Worm (Caenorhabditis elegans) whole organism, L4 larva: ENCODE results near the gene C54D10.9.
A peak's percentile ranks its signal among the peaks of the same experiment; 100 is the strongest.

Experiments
- T20F7.1 ChIP-seq: fragments of 200-800 bp; sonication (Bioruptor generic); optimal IDR thresholded peaks from 2 replicates; lab custom pipeline; 2018; ENCODE audit warnings: mild to moderate bottlenecking, missing genetic modification characterization, missing compliant biosample characterization
- T26A8.4 ChIP-seq: fragments of 200-800 bp; sonication (Bioruptor generic); IDR thresholded peaks from 2 replicates; pipeline ENCODE4 v1.3.6; 2022; ENCODE audit warnings: missing genetic modification characterization, missing compliant biosample characterization
- Y105C5A.15 ChIP-seq: fragments of 200-800 bp; sonication (Bioruptor generic); IDR thresholded peaks from 2 replicates; pipeline ENCODE4 v1.3.6; 2022; ENCODE audit warnings: missing genetic modification characterization, missing compliant biosample characterization
- Y75B8A.6 ChIP-seq: fragments of 200-800 bp; sonication (Bioruptor generic); IDR thresholded peaks from 2 replicates; pipeline ENCODE4 v1.3.6; 2022; ENCODE audit warnings: missing genetic modification reagents, missing genetic modification characterization, missing compliant biosample characterization
- aha-1 ChIP-seq: fragments of 150-350 bp; peaks from one replicate; lab custom pipeline; 2014; ENCODE audit warnings: missing biosample characterization, missing genetic modification characterization
- aly-2 ChIP-seq: sonication (generic microtip); optimal IDR thresholded peaks from 2 replicates; lab custom pipeline; 2018; ENCODE audit warnings: missing biosample characterization, missing genetic modification characterization
- ama-1 ChIP-seq: fragments of 150-350 bp; optimal IDR thresholded peaks from 2 replicates; lab custom pipeline; 2014; ENCODE audit warnings: inconsistent platforms, mixed read lengths
- attf-4 ChIP-seq: sonication (generic microtip); optimal IDR thresholded peaks from 3 replicates; lab custom pipeline; 2017; ENCODE audit warnings: missing biosample characterization, missing genetic modification characterization
- ceh-28 ChIP-seq: fragments of 150-350 bp; optimal IDR thresholded peaks from 2 replicates; lab custom pipeline; 2014; ENCODE audit warnings: missing biosample characterization, missing genetic modification reagents, missing genetic modification characterization
- ceh-62 ChIP-seq: sonication (generic microtip); optimal IDR thresholded peaks from 2 replicates; lab custom pipeline; 2017; ENCODE audit warnings: missing biosample characterization, missing genetic modification characterization
- ceh-82 ChIP-seq: sonication (generic microtip); optimal IDR thresholded peaks from 2 replicates; lab custom pipeline; 2017; ENCODE audit warnings: missing biosample characterization, missing genetic modification characterization
- daf-16 ChIP-seq, 3 experiments: sonication (generic microtip); optimal IDR thresholded peaks; 2 replicates each; lab custom pipeline; 2016 to 2017; ENCODE audit warnings: missing genetic modification characterization in 3 of 3, missing genetic modification reagents in 3 of 3, mild to moderate bottlenecking in 2 of 3, missing compliant biosample characterization in 2 of 3, missing biosample characterization in 1 of 3, moderate library complexity in 1 of 3
- dmd-6 ChIP-seq: fragments of 200-800 bp; sonication (Bioruptor generic); IDR thresholded peaks from 2 replicates; pipeline ENCODE4 v1.3.6; 2022; ENCODE audit warnings: missing genetic modification reagents, missing genetic modification characterization, missing compliant biosample characterization
- duxl-1 ChIP-seq: sonication (generic microtip); optimal IDR thresholded peaks from 2 replicates; lab custom pipeline; 2016; ENCODE audit warnings: mild to moderate bottlenecking, missing genetic modification characterization, moderate library complexity, missing compliant biosample characterization; ENCODE audit not compliant: poor library complexity
- dve-1 ChIP-seq: sonication (generic microtip); optimal IDR thresholded peaks from 2 replicates; lab custom pipeline; 2017; ENCODE audit warnings: antibody characterized with exemption, mild to moderate bottlenecking, missing genetic modification characterization, missing compliant biosample characterization; ENCODE audit not compliant: insufficient read depth
- egl-27 ChIP-seq: sonication (generic microtip); optimal IDR thresholded peaks from 3 replicates; lab custom pipeline; 2017; ENCODE audit warnings: missing biosample characterization, missing genetic modification reagents, missing genetic modification characterization
- hlh-11 ChIP-seq: fragments of 200-800 bp; sonication (Bioruptor generic); optimal IDR thresholded peaks from 2 replicates; lab custom pipeline; 2018; ENCODE audit warnings: mild to moderate bottlenecking, missing genetic modification characterization, missing compliant biosample characterization
- hlh-30 ChIP-seq: sonication (generic microtip); optimal IDR thresholded peaks from 2 replicates; lab custom pipeline; 2017; ENCODE audit warnings: antibody characterized with exemption, mild to moderate bottlenecking, missing genetic modification characterization, missing compliant biosample characterization; ENCODE audit not compliant: insufficient read depth
- hmg-1.1 ChIP-seq: fragments of 200-800 bp; sonication (Bioruptor generic); IDR thresholded peaks from 2 replicates; pipeline ENCODE4 v1.3.6; 2022; ENCODE audit warnings: missing genetic modification reagents, missing genetic modification characterization, missing compliant biosample characterization
- lin-1 ChIP-seq: fragments of 200-800 bp; sonication (Bioruptor generic); IDR thresholded peaks from 2 replicates; pipeline ENCODE4 v1.3.6; 2022; ENCODE audit warnings: missing genetic modification reagents, missing genetic modification characterization, missing compliant biosample characterization
- lin-29 ChIP-seq: fragments of 200-800 bp; sonication (Bioruptor generic); IDR thresholded peaks from 2 replicates; pipeline ENCODE4 v1.3.6; 2022; ENCODE audit warnings: missing genetic modification reagents, missing genetic modification characterization, missing compliant biosample characterization
- lsy-2 ChIP-seq, 2 experiments: fragments of 150-350 bp in 1 of 2; sonication (generic microtip) in 1 of 2; optimal IDR thresholded peaks; 2 replicates each; lab custom pipeline; 2014 to 2017; ENCODE audit warnings: missing biosample characterization in 2 of 2, missing genetic modification characterization in 2 of 2
- madf-5 ChIP-seq, 2 experiments: fragments of 200-800 bp; sonication (Bioruptor generic); IDR thresholded peaks; 2 replicates each; pipeline ENCODE4 v1.3.6; 2022; ENCODE audit warnings: missing compliant biosample characterization in 2 of 2, missing genetic modification characterization in 2 of 2
- mdl-1 ChIP-seq, 2 experiments: fragments of 150-350 bp in 1 of 2; sonication (generic microtip) in 1 of 2; optimal IDR thresholded peaks; 2 replicates each; lab custom pipeline; 2014 to 2017; ENCODE audit warnings: missing biosample characterization in 2 of 2, missing genetic modification characterization in 2 of 2
- mdt-29 ChIP-seq: fragments of 200-800 bp; sonication (Bioruptor generic); IDR thresholded peaks from 2 replicates; pipeline ENCODE4 v1.3.6; 2022; ENCODE audit warnings: missing genetic modification reagents, missing genetic modification characterization, missing compliant biosample characterization
- mep-1 ChIP-seq: fragments of 150-350 bp; sonication (generic microtip); optimal IDR thresholded peaks from 3 replicates; lab custom pipeline; 2014; ENCODE audit warnings: missing biosample characterization, missing genetic modification characterization
- nhr-102 ChIP-seq: sonication (generic microtip); optimal IDR thresholded peaks from 2 replicates; lab custom pipeline; 2016; ENCODE audit warnings: mild to moderate bottlenecking, missing genetic modification characterization, moderate library complexity, missing compliant biosample characterization
- nhr-28 ChIP-seq: fragments of 150-350 bp; optimal IDR thresholded peaks from 2 replicates; lab custom pipeline; 2014; ENCODE audit warnings: missing biosample characterization, missing genetic modification characterization
- nhr-48 ChIP-seq: sonication (generic microtip); optimal IDR thresholded peaks from 2 replicates; lab custom pipeline; 2016; ENCODE audit warnings: mild to moderate bottlenecking, missing genetic modification characterization, missing compliant biosample characterization
- nhr-6 ChIP-seq: fragments of 150-350 bp; optimal IDR thresholded peaks from 2 replicates; lab custom pipeline; 2014; ENCODE audit warnings: missing biosample characterization, missing genetic modification characterization
- sdz-12 ChIP-seq: fragments of 200-800 bp; sonication (Bioruptor generic); optimal IDR thresholded peaks from 2 replicates; lab custom pipeline; 2018; ENCODE audit warnings: mild to moderate bottlenecking, missing genetic modification characterization, missing compliant biosample characterization
- skn-1 ChIP-seq: fragments of 150-350 bp; optimal IDR thresholded peaks from 2 replicates; lab custom pipeline; 2014; ENCODE audit warnings: missing biosample characterization, missing genetic modification characterization
- snpc-1.2 ChIP-seq: fragments of 200-800 bp; sonication (Bioruptor generic); IDR thresholded peaks from 2 replicates; pipeline ENCODE4 v1.3.6; 2022; ENCODE audit warnings: missing genetic modification reagents, missing genetic modification characterization, missing compliant biosample characterization
- spr-1 ChIP-seq: sonication (generic microtip); optimal IDR thresholded peaks from 2 replicates; lab custom pipeline; 2016; ENCODE audit warnings: mild to moderate bottlenecking, missing genetic modification characterization, missing compliant biosample characterization
- spr-3 ChIP-seq: fragments of 200-800 bp; sonication (Bioruptor generic); optimal IDR thresholded peaks from 2 replicates; lab custom pipeline; 2018; ENCODE audit warnings: mild to moderate bottlenecking, missing genetic modification characterization, missing compliant biosample characterization
- unc-130 ChIP-seq: sonication (generic microtip); optimal IDR thresholded peaks from 2 replicates; lab custom pipeline; 2016; ENCODE audit warnings: missing genetic modification reagents, missing genetic modification characterization, missing compliant biosample characterization
- unc-62 ChIP-seq, 3 experiments: fragments of 150-350 bp in 1 of 3; sonication (generic microtip); optimal IDR thresholded peaks in 2 of 3; peaks in 1 of 3; 1 replicate in 1 of 3; 2 replicates in 2 of 3; lab custom pipeline; 2014 to 2017; ENCODE audit warnings: missing biosample characterization in 3 of 3, missing genetic modification characterization in 3 of 3, missing genetic modification reagents in 3 of 3, missing genotype in 1 of 3
- ztf-7 ChIP-seq: fragments of 150-350 bp; optimal IDR thresholded peaks from 2 replicates; lab custom pipeline; 2014; ENCODE audit warnings: missing biosample characterization, missing genetic modification characterization

Gene C54D10.9

DNA sequence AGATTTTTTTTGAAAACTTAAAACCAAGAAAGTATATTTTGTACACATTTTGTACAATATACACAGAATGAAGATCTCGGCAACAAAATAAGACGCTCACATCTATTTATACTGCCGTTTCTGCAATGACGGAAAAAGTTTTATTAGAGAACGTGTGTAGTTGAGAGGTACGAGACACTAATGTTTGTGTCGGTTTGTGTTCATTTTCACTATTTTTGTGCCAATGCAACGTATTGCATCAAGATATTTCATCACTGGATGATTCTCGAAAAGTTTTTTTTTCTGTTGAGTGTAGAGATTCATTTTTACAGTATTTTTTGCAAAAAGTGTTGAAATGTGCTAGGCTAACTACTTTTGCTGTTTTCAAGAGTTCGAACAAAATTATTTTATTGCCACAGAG is 38.0 kb upstream of the C54D10.9 start (continued):
- TF ChIP-seq mep-1 (tag; lab: Kevin White, UChicago) (peak; percentile 51), lsy-2 (tag; optimal IDR thresholded peaks at IDR 0.05; lab: Kevin White, UChicago) (peak in 1 of 2 experiments; percentile 33), attf-4 (tag; lab: Kevin White, UChicago) (no peak), lin-1 (GFP tag; lab: Robert Waterston, UW) (no peak), sdz-12 (GFP tag; lab: Kevin White, UChicago) (no peak), ceh-28 (tag; lab: Kevin White, UChicago) (no peak), ceh-62 (tag; lab: Kevin White, UChicago) (no peak), Y105C5A.15 (GFP tag; lab: Robert Waterston, UW) (no peak), lin-29 (no peak), aha-1 (tag; lab: Kevin White, UChicago) (no peak), hlh-30 (tag; lab: Kevin White, UChicago) (no peak), unc-62 (GFP tag; optimal IDR thresholded peaks at IDR 0.05 in 1 of 2; lab: Kevin White, UChicago) (no peak), unc-62 (tag; optimal IDR thresholded peaks at IDR 0.05; lab: Kevin White, UChicago) (no peak), mdt-29 (GFP tag; lab: Robert Waterston, UW) (no peak), egl-27 (tag; lab: Kevin White, UChicago) (no peak), dve-1 (peak; percentile 14), ama-1 (lab: Kevin White, UChicago) (no peak), unc-130 (no peak), daf-16 (GFP tag; optimal IDR thresholded peaks at IDR 0.05; lab: Kevin White, UChicago) (peak in 1 of 2 experiments; percentile 21), daf-16 (tag; optimal IDR thresholded peaks at IDR 0.05; lab: Kevin White, UChicago) (peak; percentile 11)

DNA sequence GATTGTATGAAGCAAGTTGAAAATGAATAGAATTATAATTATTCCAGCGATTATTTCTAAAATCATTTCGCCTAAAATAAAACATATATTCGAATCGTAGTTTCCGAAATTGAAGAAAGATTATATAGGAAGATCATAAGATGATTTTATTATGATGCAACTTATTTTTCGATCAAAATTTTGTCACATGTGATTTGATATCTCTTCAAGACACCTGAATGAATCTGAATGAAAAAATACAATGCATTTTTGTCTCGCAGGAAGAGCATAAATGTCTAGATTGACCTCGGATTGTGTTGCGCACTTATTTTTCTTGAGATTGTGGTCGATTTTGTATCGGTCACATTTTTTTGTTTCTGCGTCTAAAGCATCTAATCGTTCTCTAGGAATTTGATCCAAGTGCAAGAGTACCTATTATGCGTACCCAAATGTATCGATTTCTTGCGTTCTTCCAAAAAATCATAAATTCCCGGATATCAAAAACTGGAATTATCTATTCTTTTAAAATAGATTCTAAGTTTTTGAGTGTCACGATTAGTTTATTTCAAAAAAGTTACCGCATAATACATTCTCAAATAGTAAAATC is 36.4 kb upstream of the C54D10.9 start, which contains the start of gene hrg-2:
hrg-2 (minus strand) TSS at position 98 of the 586 bp plus-strand sequence.
- TF ChIP-seq dve-1 (peak; percentile 11), sdz-12 (GFP tag; lab: Kevin White, UChicago) (no peak), hlh-30 (tag; lab: Kevin White, UChicago) (peak; percentile 40), T26A8.4 (no peak), aha-1 (tag; lab: Kevin White, UChicago) (peak; percentile 31), aly-2 (tag; lab: Kevin White, UChicago) (no peak), ztf-7 (tag; lab: Kevin White, UChicago) (peak; percentile 93), mep-1 (tag; lab: Kevin White, UChicago) (peak; percentile 2), nhr-28 (tag; lab: Kevin White, UChicago) (peak; percentile 14), nhr-48 (tag; lab: Kevin White, UChicago) (peak; percentile 64)

DNA sequence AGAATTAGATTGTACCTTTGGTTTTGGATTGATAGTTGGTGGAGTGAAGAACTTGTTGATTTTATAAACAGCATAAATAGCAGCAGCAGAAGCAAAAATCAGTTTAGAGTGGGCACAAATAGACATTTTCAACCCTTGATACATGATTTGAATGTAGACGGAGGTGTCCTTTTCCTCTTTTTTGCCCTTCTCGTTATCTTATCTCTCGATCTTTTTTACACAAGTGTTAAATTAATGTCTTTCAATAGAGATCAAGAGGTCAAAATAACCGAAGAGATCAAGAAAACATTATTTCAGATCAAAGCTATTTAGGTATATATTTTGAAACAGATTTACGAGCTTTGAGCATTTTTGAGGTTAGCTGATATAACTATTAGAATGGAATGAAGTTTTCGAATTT is 35.0 kb upstream of the C54D10.9 start, which contains the start of gene cdr-7:
cdr-7 (minus strand) TSS at position 205 of the 400 bp plus-strand sequence.
- TF ChIP-seq lin-1 (GFP tag; lab: Robert Waterston, UW) (no peak), nhr-28 (tag; lab: Kevin White, UChicago) (peak; percentile 13)

DNA sequence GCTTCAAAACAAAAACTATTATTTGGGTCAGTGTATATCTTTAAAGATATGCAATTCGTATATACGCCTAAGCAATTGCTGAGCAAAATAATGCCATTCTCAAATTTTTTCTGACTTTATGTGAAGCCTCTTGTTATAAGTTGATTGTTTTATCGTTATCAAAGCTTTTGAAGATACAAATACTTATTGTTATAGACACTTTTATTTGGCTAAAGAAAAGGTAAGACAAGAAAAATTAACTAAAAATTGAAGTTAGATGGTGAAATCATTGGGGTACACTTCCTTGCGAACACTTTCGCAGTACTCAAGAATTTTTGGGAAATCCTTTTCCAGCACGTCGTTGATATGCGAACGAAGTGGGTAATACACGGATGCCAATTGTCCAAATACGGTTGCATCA is 34.6 kb upstream of the C54D10.9 start:
- TF ChIP-seq skn-1 (tag; lab: Kevin White, UChicago) (no peak), unc-62 (GFP tag; optimal IDR thresholded peaks at IDR 0.05 in 1 of 2; lab: Kevin White, UChicago) (peak in 1 of 2 experiments; percentile 80), unc-62 (tag; optimal IDR thresholded peaks at IDR 0.05; lab: Kevin White, UChicago) (no peak)

DNA sequence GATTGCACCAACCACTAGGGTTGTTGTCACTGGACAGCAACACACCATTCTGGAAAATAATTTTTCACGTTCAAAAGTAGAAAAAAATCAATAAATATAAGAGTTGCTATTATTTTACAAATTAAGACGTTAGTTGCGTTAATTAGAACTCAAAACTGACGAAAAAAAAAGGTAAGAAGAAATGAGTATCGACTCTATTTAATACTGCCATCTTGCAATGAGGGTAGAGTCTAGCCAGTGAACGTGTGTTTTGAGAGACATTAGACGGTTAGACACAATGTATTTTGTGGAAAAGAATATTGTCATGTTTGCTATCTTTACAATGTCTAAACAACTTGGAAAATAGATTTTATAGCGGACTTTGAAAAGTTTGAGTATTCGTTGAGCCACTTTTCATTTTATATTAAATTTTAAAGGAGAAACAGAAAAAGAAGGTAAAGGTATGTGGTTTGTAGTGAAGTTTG is 33.3 kb upstream of the C54D10.9 start, which contains the start of gene cdr-6:
cdr-6 (minus strand) TSS at position 51 of the 464 bp plus-strand sequence.
- no peak for TF ChIP-seq snpc-1.2 (GFP tag; lab: Robert Waterston, UW)
- TF ChIP-seq dve-1: peak; percentile 45
- TF ChIP-seq sdz-12 (GFP tag; lab: Kevin White, UChicago): no peak
- TF ChIP-seq ceh-82 (tag; lab: Kevin White, UChicago): no peak
- peak; percentile 77 for TF ChIP-seq nhr-28 (tag; lab: Kevin White, UChicago)
- TF ChIP-seq unc-62 (GFP tag; optimal IDR thresholded peaks at IDR 0.05 in 1 of 2; lab: Kevin White, UChicago): peak in 1 of 2 experiments; percentile 83
- TF ChIP-seq unc-62 (tag; optimal IDR thresholded peaks at IDR 0.05; lab: Kevin White, UChicago): no peak
- no peak for TF ChIP-seq spr-3 (GFP tag; lab: Kevin White, UChicago)
- TF ChIP-seq T20F7.1 (GFP tag; lab: Kevin White, UChicago): peak; percentile 18
- no peak for TF ChIP-seq duxl-1 (tag; lab: Kevin White, UChicago)
- TF ChIP-seq mdl-1 (tag; optimal IDR thresholded peaks at IDR 0.05; lab: Kevin White, UChicago): peak in 1 of 2 experiments; percentile 24
- no peak for TF ChIP-seq spr-1 (tag; lab: Kevin White, UChicago)
- TF ChIP-seq hlh-11: peak; percentile 26
- 0 out of 2 replicates have a peak, but pooled peaks have one; percentile 10 for TF ChIP-seq hmg-1.1 (GFP tag; lab: Robert Waterston, UW)
- TF ChIP-seq nhr-6: peak; percentile 52
- TF ChIP-seq nhr-102 (tag; lab: Kevin White, UChicago): peak; percentile 34
- no peak for TF ChIP-seq daf-16 (GFP tag; optimal IDR thresholded peaks at IDR 0.05; lab: Kevin White, UChicago)
- TF ChIP-seq daf-16 (tag; optimal IDR thresholded peaks at IDR 0.05; lab: Kevin White, UChicago): peak; percentile 79
- TF ChIP-seq madf-5 (GFP tag; IDR thresholded peaks at IDR 0.05; lab: Robert Waterston, UW): no peak
- TF ChIP-seq nhr-48 (tag; lab: Kevin White, UChicago): peak; percentile 13
- peak; percentile 12 for TF ChIP-seq mep-1 (tag; lab: Kevin White, UChicago)
- TF ChIP-seq Y75B8A.6: no peak
- peak; percentile 17 for TF ChIP-seq hlh-30 (tag; lab: Kevin White, UChicago)
- TF ChIP-seq dmd-6 (GFP tag; lab: Robert Waterston, UW): peak; percentile 51
